Worm (Caenorhabditis elegans) whole organism, young adult: ENCODE results near the gene dao-3.

Experiments used
- C06A6.2 ChIP-seq: fragments of 200-800 bp; sonication (Bioruptor generic); conservative IDR thresholded peaks from 2 replicates; pipeline ENCODE4 v1.3.6; 2022; ENCODE audit warnings: missing genetic modification characterization, missing compliant biosample characterization
- C17E4.6 ChIP-seq: fragments of 200-800 bp; sonication (Bioruptor generic); IDR thresholded peaks from 2 replicates; pipeline ENCODE4 v1.3.6; 2022; ENCODE audit warnings: missing genetic modification reagents, missing genetic modification characterization, missing compliant biosample characterization
- F10E7.11 ChIP-seq: sonication (generic microtip); optimal IDR thresholded peaks from 2 replicates; lab custom pipeline; 2017; ENCODE audit warnings: mild to moderate bottlenecking, missing genetic modification characterization, moderate library complexity, missing compliant biosample characterization
- F33H1.4 ChIP-seq: fragments of 200-800 bp; sonication (Bioruptor generic); IDR thresholded peaks from 2 replicates; pipeline ENCODE4 v1.3.6; 2022; ENCODE audit warnings: missing genetic modification reagents, missing genetic modification characterization, missing compliant biosample characterization
- F39B2.1 ChIP-seq: fragments of 200-800 bp; sonication (Bioruptor generic); IDR thresholded peaks from 2 replicates; pipeline ENCODE4 v1.3.6; 2022; ENCODE audit warnings: missing genetic modification reagents, missing genetic modification characterization, missing compliant biosample characterization
- F52B5.7 ChIP-seq: sonication (generic microtip); optimal IDR thresholded peaks from 2 replicates; lab custom pipeline; 2016; ENCODE audit warnings: mild to moderate bottlenecking, missing genetic modification characterization, missing compliant biosample characterization
- F57A8.1 ChIP-seq: fragments of 200-800 bp; sonication (Bioruptor generic); optimal IDR thresholded peaks from 2 replicates; lab custom pipeline; 2018; ENCODE audit warnings: mild to moderate bottlenecking, missing genetic modification characterization, moderate library complexity, missing compliant biosample characterization
- T07F8.4 ChIP-seq: sonication (generic microtip); optimal IDR thresholded peaks from 2 replicates; lab custom pipeline; 2016; ENCODE audit warnings: mild to moderate bottlenecking, missing genetic modification characterization, moderate library complexity, missing compliant biosample characterization
- Y53G8AR.9 ChIP-seq: fragments of 200-800 bp; sonication (Bioruptor generic); conservative IDR thresholded peaks from 2 replicates; pipeline ENCODE4 v1.3.6; 2022; ENCODE audit warnings: missing genetic modification reagents, missing genetic modification characterization, missing compliant biosample characterization
- Y95B8A.8 ChIP-seq: fragments of 200-800 bp; sonication (Bioruptor generic); IDR thresholded peaks from 2 replicates; pipeline ENCODE4 v1.3.6; 2022; ENCODE audit warnings: missing genetic modification reagents, missing genetic modification characterization, missing compliant biosample characterization
- akir-1 ChIP-seq: fragments of 200-800 bp; sonication (Bioruptor generic); optimal IDR thresholded peaks from 2 replicates; lab custom pipeline; 2018; ENCODE audit warnings: mild to moderate bottlenecking, missing genetic modification characterization, moderate library complexity, missing compliant biosample characterization
- aptf-2 ChIP-seq: fragments of 200-800 bp; sonication (Bioruptor generic); conservative IDR thresholded peaks from 2 replicates; pipeline ENCODE4 v1.3.6; 2022; ENCODE audit warnings: missing genetic modification reagents, missing genetic modification characterization, missing compliant biosample characterization
- attf-5 ChIP-seq: fragments of 200-800 bp; sonication (Bioruptor generic); optimal IDR thresholded peaks from 2 replicates; lab custom pipeline; 2018; ENCODE audit warnings: mild to moderate bottlenecking, missing genetic modification characterization, missing compliant biosample characterization
- attf-6 ChIP-seq: fragments of 200-800 bp; sonication (Bioruptor generic); IDR thresholded peaks from 2 replicates; pipeline ENCODE4 v1.3.6; 2022; ENCODE audit warnings: missing genetic modification reagents, missing genetic modification characterization, missing compliant biosample characterization
- bed-2 ChIP-seq: fragments of 200-800 bp; sonication (Bioruptor generic); IDR thresholded peaks from 2 replicates; pipeline ENCODE4 v1.3.6; 2022; ENCODE audit warnings: missing genetic modification reagents, missing genetic modification characterization, missing compliant biosample characterization
- cebp-1 ChIP-seq, 2 experiments: fragments of 200-800 bp in 1 of 2; sonication (Bioruptor generic) in 1 of 2; sonication (generic microtip) in 1 of 2; IDR thresholded peaks in 1 of 2; optimal IDR thresholded peaks in 1 of 2; 2 replicates each; pipeline versions ENCODE4 v1.3.6 to Lab custom; 2017 to 2022; ENCODE audit warnings: missing compliant biosample characterization in 2 of 2, missing genetic modification characterization in 2 of 2, mild to moderate bottlenecking in 1 of 2, missing genetic modification reagents in 1 of 2, moderate library complexity in 1 of 2
- ceh-100 ChIP-seq: fragments of 200-800 bp; sonication (Bioruptor generic); IDR thresholded peaks from 2 replicates; pipeline ENCODE4 v1.3.6; 2022; ENCODE audit warnings: missing genetic modification reagents, missing genetic modification characterization, missing compliant biosample characterization
- ceh-40 ChIP-seq: fragments of 200-800 bp; sonication (Bioruptor generic); IDR thresholded peaks from 2 replicates; pipeline ENCODE4 v1.3.6; 2022; ENCODE audit warnings: missing genetic modification characterization, missing compliant biosample characterization
- ceh-79 ChIP-seq: sonication (generic microtip); optimal IDR thresholded peaks from 2 replicates; lab custom pipeline; 2017; ENCODE audit warnings: mild to moderate bottlenecking, missing genetic modification characterization, missing compliant biosample characterization
- die-1 ChIP-seq: sonication (generic microtip); optimal IDR thresholded peaks from 2 replicates; lab custom pipeline; 2016; ENCODE audit warnings: missing genotype, mild to moderate bottlenecking, missing genetic modification characterization, missing compliant biosample characterization
- efl-1 ChIP-seq: fragments of 150-350 bp; optimal IDR thresholded peaks from 2 replicates; lab custom pipeline; 2014; ENCODE audit warnings: missing biosample characterization, missing genetic modification reagents, missing genetic modification characterization
- egl-18 ChIP-seq: fragments of 200-800 bp; sonication (Bioruptor generic); IDR thresholded peaks from 2 replicates; pipeline ENCODE4 v1.3.6; 2022; ENCODE audit warnings: missing genetic modification reagents, missing genetic modification characterization, missing compliant biosample characterization
- egrh-3 ChIP-seq: fragments of 200-800 bp; sonication (Bioruptor generic); IDR thresholded peaks from 2 replicates; pipeline ENCODE4 v1.3.6; 2022; ENCODE audit warnings: missing genetic modification reagents, missing genetic modification characterization, missing compliant biosample characterization
- ekl-4 ChIP-seq: fragments of 200-800 bp; sonication (Bioruptor generic); IDR thresholded peaks from 2 replicates; pipeline ENCODE4 v1.3.6; 2022; ENCODE audit warnings: missing genetic modification reagents, missing genetic modification characterization, missing compliant biosample characterization
- ets-4 ChIP-seq: fragments of 200-800 bp; sonication (Bioruptor generic); optimal IDR thresholded peaks from 2 replicates; lab custom pipeline; 2018; ENCODE audit warnings: mild to moderate bottlenecking, missing genetic modification characterization, missing compliant biosample characterization
- gei-17 ChIP-seq: fragments of 200-800 bp; sonication (Bioruptor generic); optimal IDR thresholded peaks from 2 replicates; lab custom pipeline; 2018; ENCODE audit warnings: mild to moderate bottlenecking, missing genetic modification characterization, missing compliant biosample characterization
- him-1 ChIP-seq: sonication (generic microtip); optimal IDR thresholded peaks from 2 replicates; lab custom pipeline; 2016; ENCODE audit warnings: missing genotype, missing genetic modification reagents, missing genetic modification characterization, missing compliant biosample characterization
- hlh-12 ChIP-seq: sonication (generic microtip); optimal IDR thresholded peaks from 2 replicates; lab custom pipeline; 2016; ENCODE audit warnings: missing genetic modification characterization, missing compliant biosample characterization
- let-607 ChIP-seq, 2 experiments: fragments of 200-800 bp in 1 of 2; sonication (Bioruptor generic) in 1 of 2; sonication (generic microtip) in 1 of 2; optimal IDR thresholded peaks; 2 replicates each; lab custom pipeline; 2016 to 2018; ENCODE audit warnings: mild to moderate bottlenecking in 2 of 2, missing compliant biosample characterization in 2 of 2, missing genetic modification characterization in 2 of 2, moderate library complexity in 2 of 2, missing genotype in 1 of 2
- lin-54 ChIP-seq: fragments of 200-800 bp; sonication (Bioruptor generic); optimal IDR thresholded peaks from 2 replicates; lab custom pipeline; 2018; ENCODE audit warnings: mild to moderate bottlenecking, missing genetic modification characterization, missing compliant biosample characterization
- lir-1 ChIP-seq: fragments of 200-800 bp; sonication (Bioruptor generic); conservative IDR thresholded peaks from 2 replicates; pipeline ENCODE4 v1.3.6; 2022; ENCODE audit warnings: missing genetic modification reagents, missing genetic modification characterization, missing compliant biosample characterization
- madf-10 ChIP-seq: sonication (generic microtip); optimal IDR thresholded peaks from 2 replicates; lab custom pipeline; 2016; ENCODE audit warnings: mild to moderate bottlenecking, missing genetic modification characterization, missing compliant biosample characterization
- madf-3 ChIP-seq: fragments of 200-800 bp; sonication (Bioruptor generic); IDR thresholded peaks from 2 replicates; pipeline ENCODE4 v1.3.6; 2022; ENCODE audit warnings: missing genetic modification reagents, missing genetic modification characterization, missing compliant biosample characterization
- mel-28 ChIP-seq: sonication (generic microtip); optimal IDR thresholded peaks from 2 replicates; lab custom pipeline; 2016; ENCODE audit warnings: borderline replicate concordance, mild to moderate bottlenecking, missing genetic modification characterization, missing compliant biosample characterization
- mes-4 ChIP-seq: sonication (generic microtip); optimal IDR thresholded peaks from 2 replicates; lab custom pipeline; 2016; ENCODE audit warnings: missing genotype, missing genetic modification characterization, missing compliant biosample characterization
- nhr-120 ChIP-seq: fragments of 200-800 bp; sonication (Bioruptor generic); IDR thresholded peaks from 2 replicates; pipeline ENCODE4 v1.3.6; 2022; ENCODE audit warnings: missing genetic modification characterization, missing compliant biosample characterization
- nhr-80 ChIP-seq: sonication (generic microtip); optimal IDR thresholded peaks from 2 replicates; lab custom pipeline; 2016; ENCODE audit warnings: missing genetic modification characterization, missing compliant biosample characterization
- rec-8 ChIP-seq, 2 experiments: sonication (generic microtip); optimal IDR thresholded peaks; 2 replicates each; lab custom pipeline; 2016; ENCODE audit warnings: mild to moderate bottlenecking in 2 of 2, missing genetic modification characterization in 2 of 2, missing genetic modification reagents in 2 of 2, missing genotype in 2 of 2, missing biosample characterization in 1 of 2, missing compliant biosample characterization in 1 of 2, moderate library complexity in 1 of 2
- repo-1 ChIP-seq: sonication (generic microtip); optimal IDR thresholded peaks from 2 replicates; lab custom pipeline; 2017; ENCODE audit warnings: mild to moderate bottlenecking, missing genetic modification characterization, missing compliant biosample characterization
- sdz-38 ChIP-seq: sonication (generic microtip); optimal IDR thresholded peaks from 2 replicates; lab custom pipeline; 2016; ENCODE audit warnings: missing genotype, missing genetic modification characterization, missing compliant biosample characterization
- snpc-3.4 ChIP-seq: sonication (generic microtip); optimal IDR thresholded peaks from 2 replicates; lab custom pipeline; 2017; ENCODE audit warnings: missing genetic modification characterization, mild to moderate bottlenecking, missing compliant biosample characterization, antibody characterized with exemption, moderate library complexity, missing genotype, missing genetic modification reagents
- tbp1 ChIP-seq: fragments of 200-800 bp; sonication (Bioruptor generic); optimal IDR thresholded peaks from 2 replicates; lab custom pipeline; 2018; ENCODE audit warnings: mild to moderate bottlenecking, missing genetic modification characterization, missing compliant biosample characterization
- tlf-1 ChIP-seq: fragments of 200-800 bp; sonication (Bioruptor generic); optimal IDR thresholded peaks from 2 replicates; lab custom pipeline; 2018; ENCODE audit warnings: mild to moderate bottlenecking, missing genetic modification characterization, missing compliant biosample characterization
- unc-130 ChIP-seq: sonication (generic microtip); optimal IDR thresholded peaks from 2 replicates; lab custom pipeline; 2016; ENCODE audit warnings: missing genetic modification reagents, missing genetic modification characterization, missing compliant biosample characterization
- zim-3 ChIP-seq: sonication (generic microtip); optimal IDR thresholded peaks from 2 replicates; lab custom pipeline; 2017; ENCODE audit warnings: mild to moderate bottlenecking, missing genetic modification characterization, moderate library complexity, missing compliant biosample characterization
- ztf-25 ChIP-seq: fragments of 200-800 bp; sonication (Bioruptor generic); IDR thresholded peaks from 2 replicates; pipeline ENCODE4 v1.3.6; 2022; ENCODE audit warnings: missing genetic modification reagents, missing genetic modification characterization, missing compliant biosample characterization
- ztf-3 ChIP-seq: fragments of 200-800 bp; sonication (Bioruptor generic); optimal IDR thresholded peaks from 2 replicates; lab custom pipeline; 2018; ENCODE audit warnings: mild to moderate bottlenecking, missing genetic modification characterization, missing compliant biosample characterization

dao-3 gene

DNA sequence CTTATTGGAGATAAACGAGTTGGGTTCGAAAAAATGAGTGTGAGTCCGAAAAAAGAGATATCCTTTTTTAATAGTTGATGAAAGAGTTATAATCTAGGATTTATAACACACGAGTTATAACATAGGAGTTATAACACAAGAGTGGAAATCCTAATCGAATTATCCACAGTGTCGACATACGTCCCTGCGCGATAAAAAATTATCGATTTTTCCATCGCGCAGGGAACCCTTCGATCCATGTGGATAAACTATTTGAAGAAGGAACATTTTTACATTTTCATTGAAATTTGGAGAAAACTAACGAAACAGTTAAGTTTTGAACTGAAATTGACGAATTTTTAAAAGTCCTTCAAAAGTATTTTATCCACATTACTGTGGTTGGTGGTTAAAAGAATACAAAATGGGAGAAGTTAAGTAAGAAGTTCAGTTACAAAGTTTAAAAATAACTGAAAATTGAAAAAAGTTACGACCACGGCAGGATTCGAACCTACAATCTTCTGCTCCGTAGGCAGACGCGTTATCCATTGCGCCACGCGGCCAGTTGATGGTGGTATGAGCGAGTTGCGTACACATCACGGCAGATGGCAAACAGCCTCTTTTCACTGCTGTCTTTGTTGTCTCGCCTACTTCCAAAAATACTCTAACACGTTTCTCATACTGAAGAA, 50.0 kb downstream of the dao-3 start (continued):
- peak; percentile 99 for TF ChIP-seq gei-17 (GFP tag; lab: Kevin White, UChicago)
- peak; percentile 69 to 93 for TF ChIP-seq let-607 (tag; optimal IDR thresholded peaks at IDR 0.05; lab: Kevin White, UChicago)
- TF ChIP-seq C06A6.2 (GFP tag; lab: Robert Waterston, UW): peak; percentile 97
- TF ChIP-seq attf-5 (GFP tag; lab: Kevin White, UChicago): peak; percentile 74
- TF ChIP-seq mes-4: peak; percentile 81
- peak; percentile 97 for TF ChIP-seq tbp1 (GFP tag; lab: Kevin White, UChicago)
- TF ChIP-seq F33H1.4: no peak; the same call in none of the 2 replicates
- peak; percentile 85 for TF ChIP-seq ekl-4
- TF ChIP-seq attf-6: peak; percentile 64; the same call in 1 of the 2 replicates
- peak; percentile 55 for TF ChIP-seq C17E4.6 (GFP tag; lab: Robert Waterston, UW)
- TF ChIP-seq ceh-40 (GFP tag; lab: Robert Waterston, UW): peak; percentile 85
- peak; percentile 92 for TF ChIP-seq F10E7.11
- peak; percentile 92 for TF ChIP-seq ets-4 (GFP tag; lab: Kevin White, UChicago)
- TF ChIP-seq unc-130 (GFP tag; lab: Kevin White, UChicago): no peak
- peak; percentile 15 for TF ChIP-seq mel-28 (tag; lab: Kevin White, UChicago)
- TF ChIP-seq Y95B8A.8 (GFP tag; lab: Robert Waterston, UW): peak; percentile 50; the same call in 1 of the 2 replicates
- TF ChIP-seq aptf-2 (GFP tag; lab: Robert Waterston, UW): no peak
- peak; percentile 72 for TF ChIP-seq lir-1 (GFP tag; lab: Robert Waterston, UW)
- TF ChIP-seq egl-18 (GFP tag; lab: Robert Waterston, UW): peak; percentile 94
- peak; percentile 96 for TF ChIP-seq Y53G8AR.9
- TF ChIP-seq rec-8 (tag; optimal IDR thresholded peaks at IDR 0.05; lab: Kevin White, UChicago): peak; percentile 41 to 74
- no peak for TF ChIP-seq hlh-12 (tag; lab: Kevin White, UChicago)
- peak; percentile 55; the same call in 1 of the 2 replicates for TF ChIP-seq ceh-100 (GFP tag; lab: Robert Waterston, UW)
- peak; percentile 99 for TF ChIP-seq repo-1 (tag; lab: Kevin White, UChicago)
- TF ChIP-seq efl-1 (GFP tag; lab: Kevin White, UChicago): no peak
- TF ChIP-seq lin-54: peak; percentile 88
- TF ChIP-seq F52B5.7 (tag; lab: Kevin White, UChicago): peak; percentile 59
- peak; percentile 66 for TF ChIP-seq egrh-3 (GFP tag; lab: Robert Waterston, UW)
- TF ChIP-seq ztf-25: peak; percentile 95
- TF ChIP-seq madf-10 (tag; lab: Kevin White, UChicago): peak; percentile 96
- TF ChIP-seq F39B2.1 (GFP tag; lab: Robert Waterston, UW): peak; percentile 57; the same call in 1 of the 2 replicates
- peak; percentile 89 for TF ChIP-seq nhr-80 (tag; lab: Kevin White, UChicago)
- peak; percentile 75 for TF ChIP-seq akir-1 (GFP tag; lab: Kevin White, UChicago)
- peak; percentile 84 for TF ChIP-seq ceh-79
- TF ChIP-seq zim-3 (tag; lab: Kevin White, UChicago): peak; percentile 85
- peak; percentile 49 for TF ChIP-seq F57A8.1 (GFP tag; lab: Kevin White, UChicago)
- TF ChIP-seq tlf-1 (GFP tag; lab: Kevin White, UChicago): peak; percentile 97
- TF ChIP-seq snpc-3.4 (tag; lab: Kevin White, UChicago): peak; percentile 45
- TF ChIP-seq nhr-120 (GFP tag; lab: Robert Waterston, UW): peak; percentile 84; the same call in 1 of the 2 replicates
- TF ChIP-seq T07F8.4 (tag; lab: Kevin White, UChicago): peak; percentile 88
- peak; percentile 88 for TF ChIP-seq die-1 (tag; lab: Kevin White, UChicago)
- TF ChIP-seq ztf-3 (GFP tag; lab: Kevin White, UChicago): peak; percentile 95
- TF ChIP-seq cebp-1 (GFP tag; IDR thresholded peaks at IDR 0.05; lab: Robert Waterston, UW): peak; percentile 67
- TF ChIP-seq cebp-1 (tag; optimal IDR thresholded peaks at IDR 0.05; lab: Kevin White, UChicago): peak; percentile 97
- TF ChIP-seq him-1 (tag; lab: Kevin White, UChicago): peak; percentile 95
- TF ChIP-seq bed-2: peak; percentile 45; the same call in 1 of the 2 replicates
- TF ChIP-seq madf-3 (GFP tag; lab: Robert Waterston, UW): peak; percentile 86
- TF ChIP-seq sdz-38 (tag; lab: Kevin White, UChicago): no peak
